Worm (Caenorhabditis elegans): Measurements from ENCODE around the gene twk-13.

- TF ChIP-seq ama-1 (optimal IDR thresholded peaks at IDR 0.05): no peak
- no peak for TF ChIP-seq hnd-1 (tag; optimal IDR thresholded peaks at IDR 0.05)
- no peak for TF ChIP-seq hmbx-1 (tag; optimal IDR thresholded peaks at IDR 0.05)
- TF ChIP-seq scrt-1 (GFP tag; IDR thresholded peaks at IDR 0.05): no peak
- no peak for TF ChIP-seq pes-1 (GFP tag; IDR thresholded peaks at IDR 0.05)
- TF ChIP-seq ets-7 (tag; optimal IDR thresholded peaks at IDR 0.05): no peak
- TF ChIP-seq tbx-37 (GFP tag; conservative IDR thresholded peaks at IDR 0.05): no peak
- no peak for TF ChIP-seq flt-1 (GFP tag; IDR thresholded peaks at IDR 0.05)
These were observed 19.8 kb upstream of the twk-13 start for ce11 chrV:12357632-12358031.

Data from whole organism, early embryonic.